Worm (Caenorhabditis elegans) whole organism, midembryonic: ENCODE results near the gene T27A10.2.
A peak's percentile ranks its signal among the peaks of the same experiment; 100 is the strongest.

Source experiments
- T22C8.4 ChIP-seq: fragments of 200-800 bp; sonication (Bioruptor generic); IDR thresholded peaks from 2 replicates; pipeline ENCODE4 v1.3.6; 2022; ENCODE audit warnings: missing genetic modification characterization, missing compliant biosample characterization
- cog-1 ChIP-seq: sonication (generic microtip); optimal IDR thresholded peaks from 2 replicates; lab custom pipeline; 2016; ENCODE audit warnings: missing genetic modification characterization, missing compliant biosample characterization
- flt-1 ChIP-seq: fragments of 200-800 bp; sonication (Bioruptor generic); IDR thresholded peaks from 2 replicates; pipeline ENCODE4 v1.3.6; 2022; ENCODE audit warnings: missing genetic modification characterization, missing compliant biosample characterization
- klf-2 ChIP-seq: fragments of 200-800 bp; sonication (Bioruptor generic); conservative IDR thresholded peaks from 2 replicates; pipeline ENCODE4 v1.3.6; 2022; ENCODE audit warnings: missing genetic modification reagents, missing genetic modification characterization, missing compliant biosample characterization
- med-1 ChIP-seq: sonication (generic microtip); optimal IDR thresholded peaks from 2 replicates; lab custom pipeline; 2017; ENCODE audit warnings: missing genetic modification characterization, mild to moderate bottlenecking, missing compliant biosample characterization, antibody characterized with exemption, missing genetic modification reagents; ENCODE audit not compliant: insufficient read depth
- ref-1 ChIP-seq: fragments of 200-800 bp; sonication (Bioruptor generic); conservative IDR thresholded peaks from 2 replicates; pipeline ENCODE4 v1.3.6; 2022; ENCODE audit warnings: missing genetic modification reagents, missing genetic modification characterization, missing compliant biosample characterization
- tab-1 ChIP-seq: fragments of 200-800 bp; sonication (Bioruptor generic); IDR thresholded peaks from 2 replicates; pipeline ENCODE4 v1.3.6; 2022; ENCODE audit warnings: missing genetic modification characterization, missing compliant biosample characterization
- ztf-23 ChIP-seq: fragments of 200-800 bp; sonication (Bioruptor generic); IDR thresholded peaks from 2 replicates; pipeline ENCODE4 v1.3.6; 2022; ENCODE audit warnings: missing genetic modification reagents, missing genetic modification characterization, missing compliant biosample characterization
- ztf-29 ChIP-seq: fragments of 200-800 bp; sonication (Bioruptor generic); IDR thresholded peaks from 2 replicates; pipeline ENCODE4 v1.3.6; 2022; ENCODE audit warnings: missing genetic modification reagents, missing genetic modification characterization, missing compliant biosample characterization

The T27A10.2 gene

ce11 chrX:3631550-3631949 is 45.8 kb downstream of the T27A10.2 start:
- TF ChIP-seq ref-1 (GFP tag; lab: Robert Waterston, UW), result peak; percentile 43; the same call in 1 of the 2 replicates
- peak; percentile 49; the same call in 1 of the 2 replicates for TF ChIP-seq ztf-29 (GFP tag; lab: Robert Waterston, UW)
- TF ChIP-seq cog-1 (tag; lab: Kevin White, UChicago), result no peak
- peak; percentile 23; the same call in 1 of the 2 replicates for TF ChIP-seq ztf-23 (GFP tag; lab: Robert Waterston, UW)
- TF ChIP-seq med-1 (GFP tag; lab: Kevin White, UChicago), result no peak
- 0 out of 2 replicates have a peak, but pooled peaks have one; percentile 37 for TF ChIP-seq klf-2
- TF ChIP-seq tab-1, result peak; percentile 77
- TF ChIP-seq T22C8.4 (GFP tag; lab: Robert Waterston, UW), result no peak

ce11 chrX:3633654-3634053 is 47.9 kb downstream of the T27A10.2 start, which contains the start of gene gst-11:
gst-11 (minus strand) TSS chrX:3633754.
- TF ChIP-seq klf-2, result no peak
- TF ChIP-seq med-1 (GFP tag; lab: Kevin White, UChicago), result no peak
- TF ChIP-seq T22C8.4 (GFP tag; lab: Robert Waterston, UW), result no peak

ce11 chrX:3634782-3635181 is 49.0 kb downstream of the T27A10.2 start:
- no peak for TF ChIP-seq T22C8.4 (GFP tag; lab: Robert Waterston, UW)
- no peak for TF ChIP-seq ztf-29 (GFP tag; lab: Robert Waterston, UW)
- no peak for TF ChIP-seq cog-1 (tag; lab: Kevin White, UChicago)
- no peak for TF ChIP-seq klf-2
- no peak for TF ChIP-seq ref-1 (GFP tag; lab: Robert Waterston, UW)
- no peak for TF ChIP-seq ztf-23 (GFP tag; lab: Robert Waterston, UW)
- TF ChIP-seq tab-1, result no peak
- no peak for TF ChIP-seq flt-1 (GFP tag; lab: Robert Waterston, UW)
- no peak for TF ChIP-seq med-1 (GFP tag; lab: Kevin White, UChicago)
